Worm (Caenorhabditis elegans): ENCODE results near the gene lap-2.

DNA sequence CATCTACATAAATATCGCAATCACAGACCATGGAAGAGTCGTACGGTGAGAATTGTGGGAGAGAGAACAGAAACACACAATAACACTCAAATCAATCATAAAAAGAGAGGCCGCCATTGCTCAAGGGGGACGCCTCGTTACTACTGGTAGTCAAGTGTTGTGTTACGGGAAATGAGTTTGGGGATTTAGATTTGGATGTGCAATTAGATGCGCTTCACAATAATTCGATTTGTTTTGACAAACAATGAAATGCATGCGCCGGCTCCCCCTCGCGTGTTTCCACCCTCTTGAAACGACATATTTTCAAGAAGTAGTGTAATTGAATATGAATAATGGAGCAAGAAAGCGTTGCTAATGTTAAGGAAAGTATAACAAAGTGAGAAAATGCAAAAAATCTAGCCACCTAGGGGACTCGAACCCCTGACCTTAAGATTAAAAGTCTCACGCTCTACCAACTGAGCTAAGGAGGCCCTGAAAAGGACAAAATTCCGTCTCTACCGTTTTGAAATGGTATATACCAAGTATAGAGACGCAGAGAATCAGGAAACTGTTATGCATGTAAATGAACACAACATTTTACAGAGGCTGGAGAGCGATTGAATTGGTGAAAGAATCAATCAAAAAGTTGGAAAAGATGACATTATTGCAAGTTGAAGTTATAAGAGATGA is 16.7 kb upstream of the lap-2 start:
- TF ChIP-seq hmg-1.1 (GFP tag; IDR thresholded peaks at IDR 0.05) (no peak), F49E8.2 (tag; optimal IDR thresholded peaks at IDR 0.05; ENCODE audit: borderline replicate concordance) (no peak), fkh-10 (GFP tag; optimal IDR thresholded peaks at IDR 0.05) (no peak), nhr-237 (tag; optimal IDR thresholded peaks at IDR 0.05) (no peak), Y48G9A.11 (GFP tag; IDR thresholded peaks at IDR 0.05) (no peak), mdl-1 (tag; optimal IDR thresholded peaks at IDR 0.05) (no peak), zag-1 (tag; optimal IDR thresholded peaks at IDR 0.05) (no peak), ceh-44 (GFP tag; IDR thresholded peaks at IDR 0.05) (no peak), lin-13 (GFP tag; optimal IDR thresholded peaks at IDR 0.05) (no peak), unc-130 (GFP tag; optimal IDR thresholded peaks at IDR 0.05) (no peak), nhr-77 (tag; optimal IDR thresholded peaks at IDR 0.05) (no peak)
